Fruit fly (Drosophila melanogaster) Kc167 (cell line): ENCODE results near the gene CycE.

Experiments used
- Myc ChIP-seq: fragments of >200 bp; optimal IDR thresholded peaks from 2 replicates; lab custom pipeline; 2017; ENCODE audit warnings: missing external identifiers
- Sin3A ChIP-seq: fragments of >200 bp; optimal IDR thresholded peaks from 2 replicates; lab custom pipeline; 2018; ENCODE audit warnings: missing external identifiers
- h ChIP-seq: fragments of >200 bp; optimal IDR thresholded peaks from 3 replicates; lab custom pipeline; 2018; ENCODE audit warnings: missing external identifiers
- psq ChIP-seq: fragments of >200 bp; optimal IDR thresholded peaks from 2 replicates; lab custom pipeline; 2017; ENCODE audit warnings: missing external identifiers
- ttk ChIP-seq: sonication (Bioruptor generic); optimal IDR thresholded peaks from 2 replicates; lab custom pipeline; 2017; ENCODE audit warnings: missing external identifiers

- no peak for TF ChIP-seq ttk (lab: Kevin White, UChicago)
- TF ChIP-seq h (lab: Kevin White, UChicago): no peak
- no peak for TF ChIP-seq psq
- TF ChIP-seq Myc (lab: Kevin White, UChicago): no peak
- no peak for TF ChIP-seq Sin3A (lab: Kevin White, UChicago)
Observed at dm6 chr2L:15743578-15743977, 4.4 kb downstream of the CycE start.
